Worm (Caenorhabditis elegans) whole organism, L4/young adult: ENCODE results near the gene gst-9.

Experiments
- W03F9.2 ChIP-seq: fragments of 150-350 bp; optimal IDR thresholded peaks from 2 replicates; lab custom pipeline; 2014; ENCODE audit warnings: missing biosample characterization, missing genetic modification characterization
- dao-5 ChIP-seq: sonication (generic microtip); optimal IDR thresholded peaks from 2 replicates; lab custom pipeline; 2016; ENCODE audit warnings: missing genotype, missing genetic modification characterization, moderate library complexity, missing compliant biosample characterization
- him-1 ChIP-seq: sonication (generic microtip); optimal IDR thresholded peaks from 2 replicates; lab custom pipeline; 2016; ENCODE audit warnings: missing genotype, missing genetic modification reagents, missing genetic modification characterization, missing compliant biosample characterization

DNA sequence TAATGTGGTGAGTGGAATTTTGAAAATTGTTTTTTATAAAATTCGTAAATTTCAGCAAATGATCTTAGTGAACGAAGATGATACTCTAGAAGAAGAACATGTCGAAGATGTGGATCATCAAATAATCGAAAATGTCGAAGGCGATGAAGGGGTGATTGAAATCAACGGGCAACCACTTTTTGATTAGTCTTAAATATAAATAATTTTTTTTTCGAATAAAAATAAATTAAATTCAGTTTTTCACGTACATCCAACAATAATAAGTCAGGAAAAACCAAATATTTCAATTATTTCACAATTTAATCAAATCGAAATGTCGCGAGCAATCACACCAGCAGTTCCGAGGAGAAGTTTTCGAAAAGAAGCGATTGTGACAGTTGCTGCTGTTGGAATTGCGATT, 46.4 kb downstream of the gst-9 start, which contains the start of gene ZK546.4:
- TF ChIP-seq him-1 (no peak), dao-5 (tag; lab: Kevin White, UChicago) (no peak), W03F9.2 (no peak)
